Worm (Caenorhabditis elegans): ENCODE measurements around the gene hrpu-2.

hrpu-2 gene

DNA sequence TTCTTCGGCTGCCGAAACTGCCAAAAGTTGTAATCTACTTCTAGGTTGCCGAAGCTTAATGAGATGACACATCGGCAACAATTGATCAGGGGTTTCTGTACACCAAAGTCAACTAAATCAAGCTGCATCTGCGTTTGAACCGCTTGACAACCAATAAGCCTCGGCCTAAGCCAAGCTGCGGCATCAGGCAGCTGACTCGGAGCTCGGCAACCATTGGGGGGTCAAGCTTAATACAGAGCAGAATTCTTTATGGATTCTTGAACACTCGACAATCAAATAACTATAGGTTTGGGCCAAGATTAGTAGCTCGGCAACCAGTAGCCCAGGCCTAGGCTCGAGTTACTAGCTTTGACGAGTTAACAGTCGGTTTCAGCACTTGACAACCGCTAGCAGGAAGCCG lies 43.2 kb downstream of the hrpu-2 start:
- TF ChIP-seq sea-2 (GFP tag; optimal IDR thresholded peaks at IDR 0.05): no peak
- no peak for TF ChIP-seq nhr-23 (tag; optimal IDR thresholded peaks at IDR 0.05)
- no peak for TF ChIP-seq ZK546.5 (tag; optimal IDR thresholded peaks at IDR 0.05)
- no peak for TF ChIP-seq egl-5 (tag; optimal IDR thresholded peaks at IDR 0.05)
- TF ChIP-seq ceh-28 (tag; optimal IDR thresholded peaks at IDR 0.05): no peak
- no peak for TF ChIP-seq eor-1 (tag; optimal IDR thresholded peaks at IDR 0.05)
- TF ChIP-seq nhr-77 (tag; optimal IDR thresholded peaks at IDR 0.05): no peak
- no peak for TF ChIP-seq daf-12 (tag; optimal IDR thresholded peaks at IDR 0.05)
- no peak for TF ChIP-seq ama-1 (optimal IDR thresholded peaks at IDR 0.05)
- TF ChIP-seq lin-39 (tag; optimal IDR thresholded peaks at IDR 0.05): no peak

DNA sequence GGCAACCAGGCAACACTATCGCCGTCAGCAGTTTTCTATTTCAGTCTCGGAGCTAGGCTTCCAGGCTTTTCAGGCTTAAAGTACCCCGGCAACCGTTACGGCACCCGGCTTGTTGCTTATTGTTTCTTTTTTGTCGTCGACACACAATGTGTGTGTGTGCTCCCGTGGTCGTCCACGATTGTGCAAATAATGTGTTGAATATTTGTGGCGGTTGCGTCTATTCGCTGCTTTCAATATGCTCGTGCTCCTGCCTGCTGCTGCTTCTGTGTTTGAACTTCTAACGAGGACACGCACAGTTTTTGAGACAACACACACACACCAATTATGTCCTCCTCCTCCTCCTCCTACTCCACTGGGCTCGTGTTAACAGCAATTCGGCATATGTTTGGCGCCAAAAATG lies 43.7 kb downstream of the hrpu-2 start:
- TF ChIP-seq eor-1 (tag; optimal IDR thresholded peaks at IDR 0.05): no peak
- TF ChIP-seq ama-1 (optimal IDR thresholded peaks at IDR 0.05): no peak
- no peak for TF ChIP-seq snpc-4 (tag; optimal IDR thresholded peaks at IDR 0.05)
- TF ChIP-seq nhr-67 (tag; optimal IDR thresholded peaks at IDR 0.05): no peak
- TF ChIP-seq tbx-2 (tag; optimal IDR thresholded peaks at IDR 0.05): no peak
- no peak for TF ChIP-seq ceh-28 (tag; optimal IDR thresholded peaks at IDR 0.05)
- TF ChIP-seq pha-4 (tag; optimal IDR thresholded peaks at IDR 0.05): peak; percentile 67

DNA sequence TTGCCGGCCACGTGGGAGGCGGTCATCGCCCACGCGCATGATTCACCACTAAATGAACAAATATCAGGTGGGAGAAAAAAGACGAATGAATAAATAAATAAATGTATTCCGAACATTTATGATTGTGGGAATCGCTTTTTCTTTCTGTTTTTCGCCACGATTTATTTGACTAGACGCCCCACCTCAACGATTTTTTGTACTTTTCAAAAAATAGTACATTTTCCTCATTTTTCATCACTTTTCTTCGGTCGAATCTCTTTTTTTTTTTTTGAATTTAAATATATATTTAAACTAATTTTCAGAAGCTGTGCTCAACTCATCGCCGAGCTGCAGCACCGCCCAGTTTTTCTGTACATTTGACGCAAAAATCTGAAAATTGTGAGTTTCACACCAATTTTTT lies 44.8 kb downstream of the hrpu-2 start, which contains the start of gene fnip-2:
Gene fnip-2, plus strand, starts transcription at position 301 of the 400 bp plus-strand sequence.
- TF ChIP-seq unc-39 (tag; optimal IDR thresholded peaks at IDR 0.05): no peak
- TF ChIP-seq mdl-1 (tag; optimal IDR thresholded peaks at IDR 0.05): no peak
- no peak for TF ChIP-seq ama-1 (optimal IDR thresholded peaks at IDR 0.05)
- TF ChIP-seq egl-5 (tag; optimal IDR thresholded peaks at IDR 0.05): no peak
- no peak for TF ChIP-seq ztf-11 (tag; optimal IDR thresholded peaks at IDR 0.05)
- no peak for TF ChIP-seq hmg-11 (tag; optimal IDR thresholded peaks at IDR 0.05)
- TF ChIP-seq daf-12 (tag; optimal IDR thresholded peaks at IDR 0.05): no peak
- TF ChIP-seq mml-1 (tag; optimal IDR thresholded peaks at IDR 0.05): no peak
- TF ChIP-seq nfya-1 (tag; optimal IDR thresholded peaks at IDR 0.05; ENCODE audit: insufficient read depth): no peak
- no peak for TF ChIP-seq R02D3.7 (tag; optimal IDR thresholded peaks at IDR 0.05)
- no peak for TF ChIP-seq nhr-12 (tag; optimal IDR thresholded peaks at IDR 0.05)
- TF ChIP-seq pha-4 (tag; optimal IDR thresholded peaks at IDR 0.05): no peak
- no peak for TF ChIP-seq ZK546.5 (tag; optimal IDR thresholded peaks at IDR 0.05)
- TF ChIP-seq sea-2 (GFP tag; optimal IDR thresholded peaks at IDR 0.05): no peak

DNA sequence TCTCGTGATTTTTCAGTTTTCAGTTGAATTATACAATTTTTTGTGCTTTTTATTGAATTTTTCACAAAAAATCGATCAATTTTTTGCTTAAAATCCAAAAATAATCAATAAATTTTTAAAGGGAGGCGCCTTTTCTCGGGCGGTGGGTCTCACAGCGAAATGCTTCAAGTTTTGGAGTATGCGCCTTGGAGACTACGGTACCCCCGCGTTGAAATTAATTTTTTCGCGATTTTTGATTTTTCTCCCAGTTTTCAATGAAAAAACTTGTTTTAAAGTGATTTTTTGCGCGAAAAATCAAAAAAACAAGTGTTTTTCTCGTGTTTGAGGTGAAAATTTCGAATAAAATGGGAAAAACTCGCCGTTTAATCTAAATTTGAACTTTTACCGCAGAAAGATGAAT lies 45.4 kb downstream of the hrpu-2 start:
- TF ChIP-seq eor-1 (tag; optimal IDR thresholded peaks at IDR 0.05) (no peak), zag-1 (tag; optimal IDR thresholded peaks at IDR 0.05) (no peak), ama-1 (optimal IDR thresholded peaks at IDR 0.05) (no peak), tbx-2 (tag; optimal IDR thresholded peaks at IDR 0.05) (no peak), pqm-1 (tag; optimal IDR thresholded peaks at IDR 0.05) (no peak), ceh-82 (tag; optimal IDR thresholded peaks at IDR 0.05) (no peak), nhr-25 (tag; optimal IDR thresholded peaks at IDR 0.05) (no peak)

DNA sequence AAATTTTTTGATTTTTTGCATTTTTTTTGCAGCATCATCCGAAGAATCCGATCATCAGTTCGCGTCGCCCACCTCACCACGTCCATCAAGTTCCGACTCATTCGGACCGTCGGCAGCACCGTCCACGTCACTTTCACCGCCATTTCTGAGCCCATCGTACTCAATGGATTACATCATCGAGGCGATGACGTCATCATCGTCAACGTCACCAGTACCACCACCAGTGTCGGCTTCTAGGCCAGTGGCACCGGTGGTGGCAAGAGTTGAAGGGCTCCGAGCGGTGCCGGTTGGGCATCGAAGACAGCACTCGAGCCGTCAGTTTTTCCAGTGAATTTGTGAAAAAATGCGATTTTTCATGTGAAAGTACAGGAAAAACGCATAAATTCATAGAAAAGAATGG lies 46.0 kb downstream of the hrpu-2 start:
- TF ChIP-seq lin-15B (tag; optimal IDR thresholded peaks at IDR 0.05) (no peak), nhr-43 (tag; optimal IDR thresholded peaks at IDR 0.05; ENCODE audit: poor library complexity, severe bottlenecking) (no peak), elt-1 (tag; optimal IDR thresholded peaks at IDR 0.05) (no peak), fkh-10 (GFP tag; optimal IDR thresholded peaks at IDR 0.05) (no peak), nhr-237 (tag; optimal IDR thresholded peaks at IDR 0.05) (no peak), ZK546.5 (tag; optimal IDR thresholded peaks at IDR 0.05) (no peak), elt-2 (tag; optimal IDR thresholded peaks at IDR 0.05) (no peak), snpc-4 (tag; optimal IDR thresholded peaks at IDR 0.05) (no peak), ceh-28 (tag; optimal IDR thresholded peaks at IDR 0.05) (no peak), fos-1 (tag; optimal IDR thresholded peaks at IDR 0.05) (no peak), pha-4 (tag; optimal IDR thresholded peaks at IDR 0.05) (no peak), nhr-67 (tag; optimal IDR thresholded peaks at IDR 0.05) (no peak), pqm-1 (tag; optimal IDR thresholded peaks at IDR 0.05) (no peak), nhr-76 (tag; optimal IDR thresholded peaks at IDR 0.05) (no peak), lin-39 (tag; optimal IDR thresholded peaks at IDR 0.05) (no peak), nhr-11 (tag; optimal IDR thresholded peaks at IDR 0.05) (no peak), R02D3.7 (tag; optimal IDR thresholded peaks at IDR 0.05) (no peak)
